Fruit fly (Drosophila melanogaster): ENCODE results near the gene CG42699.

DNA sequence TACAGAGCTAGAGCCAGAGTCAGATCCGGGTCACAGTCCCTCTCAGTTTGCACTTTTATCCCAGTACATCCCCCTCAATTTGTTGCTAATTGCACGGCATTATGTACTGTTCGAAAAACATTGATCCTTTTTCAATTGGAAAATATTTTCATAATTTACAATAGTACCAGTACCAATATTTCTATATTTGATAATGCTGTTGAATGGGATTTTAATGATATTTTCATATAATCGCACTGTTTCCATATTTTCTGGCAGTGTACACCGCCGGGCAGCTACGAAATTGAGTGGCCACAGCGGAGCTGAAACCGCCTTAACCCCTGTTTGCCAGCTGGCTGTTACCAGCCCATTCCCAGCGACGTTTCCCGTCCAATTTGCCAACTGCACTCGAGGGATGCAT lies 36.3 kb downstream of the CG42699 start:
- no peak for TF ChIP-seq CTCF (optimal IDR thresholded peaks at IDR 0.05)
- TF ChIP-seq CG8478 (optimal IDR thresholded peaks at IDR 0.05), result no peak
